Worm (Caenorhabditis elegans) whole organism, mixed stage, embryonic: ENCODE data around the gene F26F2.10.

ENCODE experiments used
- M03D4.4 ChIP-seq: sonication (generic microtip); optimal IDR thresholded peaks from 2 replicates; lab custom pipeline; 2017; ENCODE audit warnings: mild to moderate bottlenecking, missing genetic modification characterization, missing compliant biosample characterization
- ces-1 ChIP-seq: fragments of 150-350 bp; optimal IDR thresholded peaks from 2 replicates; lab custom pipeline; 2014; ENCODE audit warnings: missing biosample characterization, missing genetic modification reagents, missing genetic modification characterization
- elt-3 ChIP-seq: fragments of 150-350 bp; optimal IDR thresholded peaks from 2 replicates; lab custom pipeline; 2014; ENCODE audit warnings: missing biosample characterization, missing genetic modification characterization
- lin-13 ChIP-seq: fragments of 150-350 bp; optimal IDR thresholded peaks from 2 replicates; lab custom pipeline; 2014; ENCODE audit warnings: missing biosample characterization, missing genetic modification characterization
- nhr-237 ChIP-seq: fragments of 150-350 bp; optimal IDR thresholded peaks from 2 replicates; lab custom pipeline; 2014; ENCODE audit warnings: missing biosample characterization, missing genetic modification characterization
- nhr-76 ChIP-seq: sonication (generic microtip); optimal IDR thresholded peaks from 2 replicates; lab custom pipeline; 2017; ENCODE audit warnings: missing biosample characterization, missing genetic modification characterization
- pha-4 ChIP-seq: fragments of 150-350 bp; optimal IDR thresholded peaks from 2 replicates; lab custom pipeline; 2018; ENCODE audit warnings: missing biosample characterization, missing genetic modification reagents, missing genetic modification characterization
- unc-39 ChIP-seq: fragments of 150-350 bp; optimal IDR thresholded peaks from 2 replicates; lab custom pipeline; 2014; ENCODE audit warnings: missing biosample characterization, missing genetic modification characterization
- unc-62 ChIP-seq: fragments of 150-350 bp; optimal IDR thresholded peaks from 2 replicates; lab custom pipeline; 2014; ENCODE audit warnings: missing biosample characterization, missing genetic modification reagents, missing genetic modification characterization

ce11 chrV:20551096-20551495 is 43.5 kb downstream of the F26F2.10 start, which contains the start of gene Y38H6C.20:
- TF ChIP-seq unc-39 (tag; lab: Kevin White, UChicago) (no peak), lin-13 (tag; lab: Kevin White, UChicago) (no peak), ces-1 (no peak), pha-4 (tag; lab: Kevin White, UChicago) (no peak), nhr-237 (no peak), M03D4.4 (tag; lab: Kevin White, UChicago) (no peak), unc-62 (GFP tag; lab: Kevin White, UChicago) (no peak), nhr-76 (tag; lab: Kevin White, UChicago) (no peak), elt-3 (tag; lab: Kevin White, UChicago) (no peak)
